Worm (Caenorhabditis elegans) whole organism, early embryonic: ENCODE measurements around the gene F26F12.8.

Experiments
- B0310.2 ChIP-seq: sonication (generic microtip); optimal IDR thresholded peaks from 2 replicates; lab custom pipeline; 2016; ENCODE audit warnings: mild to moderate bottlenecking, missing genetic modification characterization, missing compliant biosample characterization
- F13C5.2 ChIP-seq: sonication (generic microtip); optimal IDR thresholded peaks from 2 replicates; lab custom pipeline; 2017; ENCODE audit warnings: mild to moderate bottlenecking, missing genetic modification characterization, inconsistent platforms, missing compliant biosample characterization
- aly-1 ChIP-seq: sonication (generic microtip); optimal IDR thresholded peaks from 2 replicates; lab custom pipeline; 2016; ENCODE audit warnings: missing genetic modification characterization, missing compliant biosample characterization
- ama-1 ChIP-seq: fragments of 150-350 bp; optimal IDR thresholded peaks from 2 replicates; lab custom pipeline; 2014
- ceh-13 ChIP-seq: fragments of 200-800 bp; sonication (Bioruptor generic); optimal IDR thresholded peaks from 2 replicates; lab custom pipeline; 2018; ENCODE audit warnings: mild to moderate bottlenecking, missing genetic modification characterization, missing compliant biosample characterization
- ceh-36 ChIP-seq: sonication (generic microtip); optimal IDR thresholded peaks from 2 replicates; lab custom pipeline; 2016; ENCODE audit warnings: missing genetic modification characterization, inconsistent platforms, missing compliant biosample characterization
- ets-7 ChIP-seq: sonication (generic microtip); optimal IDR thresholded peaks from 2 replicates; lab custom pipeline; 2016; ENCODE audit warnings: missing genotype, missing genetic modification characterization, missing compliant biosample characterization
- flt-1 ChIP-seq: fragments of 200-800 bp; sonication (Bioruptor generic); IDR thresholded peaks from 2 replicates; pipeline ENCODE4 v1.3.6; 2022; ENCODE audit warnings: missing genetic modification characterization, missing compliant biosample characterization
- hmbx-1 ChIP-seq: sonication (generic microtip); optimal IDR thresholded peaks from 2 replicates; lab custom pipeline; 2016; ENCODE audit warnings: mild to moderate bottlenecking, missing genetic modification characterization, missing compliant biosample characterization
- hmg-4 ChIP-seq: fragments of 200-800 bp; sonication (Bioruptor generic); optimal IDR thresholded peaks from 2 replicates; lab custom pipeline; 2018; ENCODE audit warnings: mild to moderate bottlenecking, missing genetic modification characterization, missing compliant biosample characterization
- hnd-1 ChIP-seq: sonication (generic microtip); optimal IDR thresholded peaks from 2 replicates; lab custom pipeline; 2016; ENCODE audit warnings: missing genetic modification characterization, missing compliant biosample characterization
- pes-1 ChIP-seq: fragments of 200-800 bp; sonication (Bioruptor generic); IDR thresholded peaks from 2 replicates; pipeline ENCODE4 v1.3.6; 2022; ENCODE audit warnings: missing genetic modification reagents, missing genetic modification characterization, missing compliant biosample characterization
- scrt-1 ChIP-seq: fragments of 200-800 bp; sonication (Bioruptor generic); IDR thresholded peaks from 2 replicates; pipeline ENCODE4 v1.3.6; 2022; ENCODE audit warnings: missing genetic modification characterization, missing compliant biosample characterization
- sea-1 ChIP-seq: fragments of 200-800 bp; sonication (Bioruptor generic); conservative IDR thresholded peaks from 2 replicates; pipeline ENCODE4 v1.3.6; 2022; ENCODE audit warnings: missing genetic modification characterization, missing compliant biosample characterization
- tbx-11 ChIP-seq: fragments of 200-800 bp; sonication (Bioruptor generic); IDR thresholded peaks from 2 replicates; pipeline ENCODE4 v1.3.6; 2022; ENCODE audit warnings: missing genetic modification characterization, missing compliant biosample characterization
- tbx-37 ChIP-seq: fragments of 200-800 bp; sonication (Bioruptor generic); conservative IDR thresholded peaks from 2 replicates; pipeline ENCODE4 v1.3.6; 2022; ENCODE audit warnings: missing genetic modification reagents, missing genetic modification characterization, missing compliant biosample characterization
- tra-4 ChIP-seq: sonication (generic microtip); optimal IDR thresholded peaks from 2 replicates; lab custom pipeline; 2017; ENCODE audit warnings: missing genetic modification characterization, missing compliant biosample characterization

The F26F12.8 gene

DNA sequence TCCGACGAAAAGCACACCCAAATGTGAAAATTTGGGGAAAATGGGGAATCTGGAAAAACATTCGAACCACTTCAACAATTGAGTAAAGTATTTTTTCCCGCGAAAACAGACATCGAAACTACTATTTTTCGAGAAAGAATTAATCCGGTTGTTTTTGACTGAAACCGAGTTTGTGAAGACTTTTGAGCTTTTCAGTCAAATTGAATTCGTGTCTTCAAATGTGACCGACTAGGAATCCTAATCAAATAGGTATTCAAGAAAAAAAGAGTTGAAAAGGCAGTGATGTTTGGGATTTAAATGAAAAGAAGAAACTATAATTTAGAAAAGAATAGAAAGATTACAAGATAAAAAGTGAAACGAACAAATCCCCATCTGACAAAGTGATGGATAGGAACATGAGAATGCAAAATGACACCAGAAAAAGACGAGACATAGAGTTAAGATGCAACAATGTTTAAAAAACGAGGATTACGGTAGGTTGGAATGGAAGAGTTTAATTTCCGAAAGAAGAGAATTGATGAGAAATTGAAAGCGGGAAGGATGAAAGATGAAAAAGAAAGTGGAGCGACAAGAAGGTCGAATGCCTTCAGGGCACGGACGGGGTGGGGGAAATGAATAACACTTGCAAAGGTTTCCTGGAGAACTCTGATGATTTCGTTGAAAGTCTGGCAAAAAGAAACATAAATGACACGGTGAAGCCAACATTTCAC lies at the start of gene F26F12.8:
TSS of gene F26F12.8 (minus strand) at position 51 of the 710 bp plus-strand sequence.
- TF ChIP-seq F13C5.2 (tag; lab: Kevin White, UChicago) (no peak), scrt-1 (no peak), tbx-11 (GFP tag; lab: Robert Waterston, UW) (no peak)

DNA sequence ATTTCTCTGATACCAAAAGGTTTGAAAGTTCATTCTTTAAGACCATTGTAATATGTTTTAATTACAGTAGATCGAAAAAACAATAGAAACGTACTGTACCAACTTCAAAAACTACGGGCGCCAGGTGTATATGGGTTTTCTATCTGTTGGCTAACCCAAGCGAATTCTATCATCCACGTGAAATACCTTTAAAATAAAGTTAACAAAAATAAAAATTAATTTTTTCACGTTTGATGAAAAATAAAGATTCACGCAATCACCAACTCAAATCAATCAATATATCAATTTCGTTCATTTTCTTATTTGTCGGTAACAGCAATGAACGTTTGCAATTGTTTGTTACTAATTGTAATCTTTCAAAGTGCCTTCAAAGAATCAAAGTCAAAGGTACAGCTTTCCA lies 44.8 kb upstream of the F26F12.8 start, which contains the start of gene C04E6.4:
TSS of gene C04E6.4 (plus strand) at position 301 of the 400 bp plus-strand sequence.
- TF ChIP-seq ceh-13, result no peak
- TF ChIP-seq scrt-1, result no peak
- TF ChIP-seq aly-1 (tag; lab: Kevin White, UChicago), result no peak
- no peak for TF ChIP-seq tbx-11 (GFP tag; lab: Robert Waterston, UW)
- TF ChIP-seq ama-1, result no peak
- TF ChIP-seq tbx-37 (GFP tag; lab: Robert Waterston, UW), result no peak

DNA sequence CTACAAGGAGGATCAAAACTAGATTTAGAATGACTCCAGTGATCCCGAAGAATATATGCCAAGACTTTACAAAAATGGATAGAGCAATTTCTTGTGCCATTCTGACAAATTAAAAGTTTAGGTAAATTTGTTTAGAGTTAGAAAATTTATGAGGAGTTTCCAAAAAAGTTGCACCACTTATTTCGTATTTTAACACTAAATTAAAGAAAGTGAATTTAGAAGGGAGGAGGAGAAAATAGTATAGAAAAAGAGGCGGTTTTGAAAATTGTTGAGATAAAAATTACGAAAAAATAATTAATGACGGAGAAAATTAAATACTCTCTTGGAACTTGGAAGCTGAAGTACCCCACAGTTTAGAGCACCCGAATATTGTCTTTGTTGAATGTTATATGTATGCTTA lies 43.9 kb upstream of the F26F12.8 start, which contains the start of gene srd-15:
TSS of gene srd-15 (minus strand) at position 101 of the 400 bp plus-strand sequence.
- no peak for TF ChIP-seq sea-1 (GFP tag; lab: Robert Waterston, UW)
- TF ChIP-seq tbx-37 (GFP tag; lab: Robert Waterston, UW), result no peak
- no peak for TF ChIP-seq B0310.2 (tag; lab: Kevin White, UChicago)
- no peak for TF ChIP-seq ceh-13
- no peak for TF ChIP-seq tra-4
- no peak for TF ChIP-seq hnd-1 (tag; lab: Kevin White, UChicago)
- no peak for TF ChIP-seq tbx-11 (GFP tag; lab: Robert Waterston, UW)
- no peak for TF ChIP-seq aly-1 (tag; lab: Kevin White, UChicago)
- TF ChIP-seq ceh-36, result no peak
- TF ChIP-seq hmbx-1 (tag; lab: Kevin White, UChicago), result no peak
- no peak for TF ChIP-seq ets-7 (tag; lab: Kevin White, UChicago)
- TF ChIP-seq hmg-4 (GFP tag; lab: Kevin White, UChicago), result no peak

DNA sequence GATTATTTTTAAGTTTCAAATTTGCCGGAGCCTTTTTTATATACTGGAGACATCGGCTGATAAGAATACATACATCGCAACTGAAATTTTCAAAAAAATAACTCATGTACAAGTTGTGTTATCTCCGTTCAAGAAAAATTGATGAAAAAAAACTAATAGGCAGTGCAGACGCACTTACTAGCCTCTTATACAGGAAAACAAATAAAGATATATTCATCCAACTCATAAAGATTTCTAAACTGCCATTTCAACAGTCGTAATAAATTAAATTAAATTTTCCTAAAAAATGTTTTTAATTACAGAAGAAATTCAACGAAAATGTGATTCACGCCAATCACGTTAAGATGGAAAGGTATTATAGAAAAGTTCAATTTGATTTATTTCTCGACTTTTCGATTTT lies 39.5 kb upstream of the F26F12.8 start, which contains the start of gene C04E6.5:
TSS of gene C04E6.5 (plus strand) at position 301 of the 400 bp plus-strand sequence.
- TF ChIP-seq tbx-37 (GFP tag; lab: Robert Waterston, UW), result no peak

DNA sequence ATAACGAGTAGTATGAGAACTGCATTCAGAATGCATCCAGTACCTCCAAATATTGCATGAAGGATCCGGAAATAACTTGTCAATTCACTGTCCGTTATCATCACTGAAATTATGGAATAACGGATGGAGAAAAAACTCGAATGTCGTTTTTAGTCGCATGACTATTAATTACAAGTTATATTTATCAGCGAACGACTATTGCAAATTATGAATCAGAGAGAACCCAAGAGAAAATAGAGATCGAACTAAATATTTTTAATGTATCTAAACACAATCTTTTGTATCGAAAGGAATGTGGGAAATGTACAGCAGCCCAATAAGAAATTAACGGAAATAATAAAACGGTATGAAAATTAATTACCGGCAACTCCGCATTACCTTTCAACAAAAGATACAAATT lies 37.6 kb upstream of the F26F12.8 start, which contains the start of gene srd-16:
TSS of gene srd-16 (minus strand) at position 101 of the 400 bp plus-strand sequence.
- TF ChIP-seq hnd-1 (tag; lab: Kevin White, UChicago), result no peak
- TF ChIP-seq F13C5.2 (tag; lab: Kevin White, UChicago), result no peak
- no peak for TF ChIP-seq tbx-37 (GFP tag; lab: Robert Waterston, UW)
- no peak for TF ChIP-seq pes-1 (GFP tag; lab: Robert Waterston, UW)
- TF ChIP-seq flt-1 (GFP tag; lab: Robert Waterston, UW), result no peak
- TF ChIP-seq ama-1, result no peak
- no peak for TF ChIP-seq ceh-36
- TF ChIP-seq tra-4, result no peak
- TF ChIP-seq ceh-13, result no peak
- no peak for TF ChIP-seq hmbx-1 (tag; lab: Kevin White, UChicago)
- TF ChIP-seq hmg-4 (GFP tag; lab: Kevin White, UChicago), result no peak
- TF ChIP-seq aly-1 (tag; lab: Kevin White, UChicago), result no peak
- TF ChIP-seq B0310.2 (tag; lab: Kevin White, UChicago), result no peak

DNA sequence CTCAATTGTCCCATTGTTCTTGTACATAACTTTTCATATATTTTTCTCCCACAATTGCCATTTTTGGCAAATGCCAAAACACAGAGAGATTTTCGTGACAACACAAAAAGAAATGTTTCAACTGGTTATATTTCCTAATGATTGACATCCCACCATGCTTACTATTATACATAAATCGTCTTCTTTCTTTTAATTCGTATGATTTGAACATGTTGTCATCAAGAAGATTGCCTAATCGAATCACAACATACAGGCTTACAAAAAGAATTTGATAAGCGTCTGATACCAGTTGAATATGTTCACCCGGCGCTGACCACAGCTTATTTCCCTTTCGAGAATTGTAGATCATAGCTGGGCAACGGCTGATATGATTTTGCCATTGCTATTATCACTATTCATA lies 32.7 kb upstream of the F26F12.8 start, which contains the start of gene grd-9:
TSS of gene grd-9 (plus strand) at position 301 of the 400 bp plus-strand sequence.
- no peak for TF ChIP-seq tbx-37 (GFP tag; lab: Robert Waterston, UW)
- TF ChIP-seq ceh-13, result no peak
- TF ChIP-seq ceh-36, result no peak
- no peak for TF ChIP-seq sea-1 (GFP tag; lab: Robert Waterston, UW)
- TF ChIP-seq aly-1 (tag; lab: Kevin White, UChicago), result no peak
- TF ChIP-seq pes-1 (GFP tag; lab: Robert Waterston, UW), result no peak
- no peak for TF ChIP-seq flt-1 (GFP tag; lab: Robert Waterston, UW)
- TF ChIP-seq hmg-4 (GFP tag; lab: Kevin White, UChicago), result no peak
- TF ChIP-seq B0310.2 (tag; lab: Kevin White, UChicago), result no peak

DNA sequence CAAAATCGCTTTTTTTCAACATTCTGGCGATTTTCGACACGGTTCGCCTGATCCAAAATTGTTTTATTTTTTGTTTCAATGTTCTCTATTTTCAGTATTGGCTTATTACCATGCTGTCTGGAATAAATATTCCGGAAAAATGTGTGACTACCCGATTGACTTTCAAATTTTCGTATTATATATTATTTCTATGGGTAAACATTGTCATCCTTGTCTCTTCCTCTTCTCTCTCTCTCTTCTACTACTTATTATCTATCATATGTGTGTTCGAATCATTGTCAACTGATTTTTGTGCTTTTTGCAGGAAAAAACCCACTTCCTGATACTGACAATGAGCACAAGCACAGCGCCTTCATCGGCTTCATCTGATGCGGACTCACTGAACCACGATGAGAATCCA lies 30.7 kb upstream of the F26F12.8 start, which contains the start of gene C04E6.7:
TSS of gene C04E6.7 (plus strand) at position 301 of the 400 bp plus-strand sequence.
- no peak for TF ChIP-seq tra-4
- TF ChIP-seq hmbx-1 (tag; lab: Kevin White, UChicago), result no peak
- no peak for TF ChIP-seq tbx-37 (GFP tag; lab: Robert Waterston, UW)
- no peak for TF ChIP-seq tbx-11 (GFP tag; lab: Robert Waterston, UW)
- no peak for TF ChIP-seq pes-1 (GFP tag; lab: Robert Waterston, UW)
- TF ChIP-seq B0310.2 (tag; lab: Kevin White, UChicago), result no peak
- TF ChIP-seq hnd-1 (tag; lab: Kevin White, UChicago), result no peak
- TF ChIP-seq sea-1 (GFP tag; lab: Robert Waterston, UW), result no peak
- no peak for TF ChIP-seq scrt-1
- TF ChIP-seq ceh-36, result no peak
- no peak for TF ChIP-seq ceh-13
- TF ChIP-seq hmg-4 (GFP tag; lab: Kevin White, UChicago), result no peak
- TF ChIP-seq ets-7 (tag; lab: Kevin White, UChicago), result no peak
- no peak for TF ChIP-seq aly-1 (tag; lab: Kevin White, UChicago)
- TF ChIP-seq flt-1 (GFP tag; lab: Robert Waterston, UW), result no peak
- no peak for TF ChIP-seq ama-1
- TF ChIP-seq F13C5.2 (tag; lab: Kevin White, UChicago), result no peak

DNA sequence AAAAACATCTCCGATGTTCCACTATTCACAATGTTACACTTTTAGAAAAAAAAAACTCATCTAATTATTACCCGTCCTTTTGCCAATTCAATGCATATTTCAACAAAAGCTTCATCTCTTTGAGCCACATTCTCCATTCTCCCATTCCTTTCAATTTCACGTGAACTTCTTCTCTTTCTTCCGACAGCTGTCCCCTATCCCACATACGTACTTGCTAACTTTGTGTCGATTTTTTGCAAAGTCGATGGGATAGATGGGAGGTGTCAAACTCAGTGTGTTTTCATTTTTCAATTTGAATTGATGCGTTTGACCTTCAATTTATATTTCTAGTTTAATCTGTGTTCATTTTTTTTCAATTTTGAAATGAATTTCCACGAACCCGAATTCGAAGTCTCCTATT lies 28.9 kb upstream of the F26F12.8 start:
- no peak for TF ChIP-seq ceh-36
- no peak for TF ChIP-seq aly-1 (tag; lab: Kevin White, UChicago)
- TF ChIP-seq hmbx-1 (tag; lab: Kevin White, UChicago), result no peak
- no peak for TF ChIP-seq tbx-11 (GFP tag; lab: Robert Waterston, UW)
